Worm (Caenorhabditis elegans) whole organism, L3 larva: ENCODE results near the gene ndub-2.
A peak's percentile ranks its signal among the peaks of the same experiment; 100 is the strongest.

ENCODE experiments used
- elt-2 ChIP-seq: sonication (generic microtip); optimal IDR thresholded peaks from 2 replicates; lab custom pipeline; 2016; ENCODE audit warnings: missing genetic modification reagents, mild to moderate bottlenecking, missing genetic modification characterization, missing compliant biosample characterization
- lin-39 ChIP-seq: fragments of 150-350 bp; optimal IDR thresholded peaks from 2 replicates; lab custom pipeline; 2018; ENCODE audit warnings: missing biosample characterization, missing genetic modification reagents, missing genetic modification characterization
- mml-1 ChIP-seq: fragments of 150-350 bp; sonication (generic microtip); optimal IDR thresholded peaks from 3 replicates; lab custom pipeline; 2014; ENCODE audit warnings: missing biosample characterization, missing genetic modification characterization
- nfya-1 ChIP-seq: sonication (generic microtip); optimal IDR thresholded peaks from 2 replicates; lab custom pipeline; 2017; ENCODE audit warnings: missing genetic modification characterization, mild to moderate bottlenecking, missing compliant biosample characterization, antibody characterized with exemption, moderate library complexity; ENCODE audit not compliant: insufficient read depth
- nhr-237 ChIP-seq: fragments of 150-350 bp; optimal IDR thresholded peaks from 2 replicates; lab custom pipeline; 2014; ENCODE audit warnings: missing biosample characterization, missing genetic modification characterization
- nhr-76 ChIP-seq: fragments of 150-350 bp; sonication (generic microtip); optimal IDR thresholded peaks from 5 replicates; lab custom pipeline; 2014; ENCODE audit warnings: missing biosample characterization, missing genetic modification characterization
- pqm-1 ChIP-seq: fragments of 150-350 bp; optimal IDR thresholded peaks from 2 replicates; lab custom pipeline; 2017; ENCODE audit warnings: missing biosample characterization, missing genetic modification characterization, inconsistent platforms
- sea-2 ChIP-seq: fragments of 150-350 bp; sonication (generic microtip); optimal IDR thresholded peaks from 4 replicates; lab custom pipeline; 2014; ENCODE audit warnings: missing biosample characterization, missing genetic modification reagents, missing genetic modification characterization
- tbx-2 ChIP-seq: sonication (generic microtip); optimal IDR thresholded peaks from 2 replicates; lab custom pipeline; 2016; ENCODE audit warnings: mild to moderate bottlenecking, missing genetic modification characterization, missing compliant biosample characterization

The ndub-2 gene

ce11 chrII:9042059-9042458, 45.9 kb downstream of the ndub-2 start:
- TF ChIP-seq nhr-237 (tag; lab: Kevin White, UChicago) (no peak), nhr-76 (tag; lab: Kevin White, UChicago) (no peak), nfya-1 (no peak), elt-2 (peak; percentile 34), mml-1 (no peak), sea-2 (no peak), tbx-2 (no peak), lin-39 (tag; lab: Kevin White, UChicago) (no peak), pqm-1 (tag; lab: Kevin White, UChicago) (peak; percentile 62)
